Fruit fly (Drosophila melanogaster) Kc167 (cell line): ENCODE measurements around the gene Samuel.

Experiments used
- Sin3A ChIP-seq: fragments of >200 bp; optimal IDR thresholded peaks from 2 replicates; lab custom pipeline; 2018; ENCODE audit warnings: missing external identifiers
- h ChIP-seq: fragments of >200 bp; optimal IDR thresholded peaks from 3 replicates; lab custom pipeline; 2018; ENCODE audit warnings: missing external identifiers
- psq ChIP-seq: fragments of >200 bp; optimal IDR thresholded peaks from 2 replicates; lab custom pipeline; 2017; ENCODE audit warnings: missing external identifiers

DNA sequence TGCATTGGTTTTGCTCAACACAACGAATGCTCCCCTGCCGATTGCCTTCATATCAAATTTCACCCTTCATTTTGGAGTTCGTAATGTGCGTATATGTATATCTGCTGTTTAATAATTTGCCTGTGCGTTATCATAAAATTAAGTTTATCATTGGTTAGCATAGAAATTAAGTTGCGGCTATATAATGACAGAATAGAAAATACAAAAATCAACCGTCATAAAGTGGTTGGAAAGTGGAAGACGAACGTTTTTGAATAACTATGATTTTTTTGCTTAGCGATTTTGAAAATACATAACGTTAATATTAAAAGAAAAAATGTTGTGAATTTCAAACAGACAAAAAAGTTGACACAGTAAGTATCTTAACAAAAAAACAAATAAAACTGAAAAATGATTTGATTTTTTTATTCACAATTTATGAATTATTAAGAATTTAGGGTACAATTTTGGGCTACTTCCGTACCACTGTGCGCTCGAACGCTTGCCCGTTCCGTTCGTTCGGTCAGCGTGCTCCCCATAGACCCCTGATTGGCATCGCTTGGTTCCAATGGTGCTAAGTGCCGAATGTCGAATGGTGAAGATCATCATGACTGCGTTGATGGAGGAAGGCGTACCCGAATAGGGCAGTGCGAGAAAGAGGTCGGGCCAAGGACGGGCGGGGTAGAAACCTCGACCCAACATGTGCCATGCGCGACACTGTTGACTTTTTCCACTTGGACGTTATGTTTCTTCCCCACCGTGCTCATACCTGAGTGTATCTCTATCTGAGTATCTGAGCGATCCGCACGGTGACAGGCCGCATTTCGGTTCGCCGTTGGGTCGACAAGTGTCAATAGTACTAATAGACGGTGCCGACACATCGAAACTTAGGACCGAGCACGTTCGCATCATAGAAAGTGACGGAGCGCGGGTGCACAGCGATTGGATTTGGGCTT is 28.9 kb downstream of the Samuel start:
- TF ChIP-seq h (no peak), psq (lab: Kevin White, UChicago) (no peak), Sin3A (lab: Kevin White, UChicago) (no peak)
